Fruit fly (Drosophila melanogaster) whole organism, embryonic: Measurements from ENCODE around the gene Actn3.
A peak's percentile ranks its signal among the peaks of the same experiment; 100 is the strongest.

Source experiments
- B-H2 ChIP-seq: fragments of 200-800 bp; sonication (Bioruptor generic); optimal IDR thresholded peaks from 2 replicates; lab custom pipeline; 2018; ENCODE audit warnings: missing biosample characterization, mild to moderate bottlenecking, missing genetic modification characterization
- Bdp1 ChIP-seq: fragments of 200-800 bp; sonication (Bioruptor generic); optimal IDR thresholded peaks from 3 replicates; lab custom pipeline; 2016; ENCODE audit warnings: missing biosample characterization, missing genetic modification characterization
- C15 ChIP-seq: fragments of 200-800 bp; sonication (Bioruptor generic); IDR thresholded peaks from 3 replicates; pipeline ENCODE4 v1.3.6; 2022; ENCODE audit warnings: missing biosample characterization, missing genetic modification characterization
- CG11398 ChIP-seq: fragments of 200-800 bp; sonication (Bioruptor generic); optimal IDR thresholded peaks from 2 replicates; lab custom pipeline; 2016; ENCODE audit warnings: missing biosample characterization, missing genetic modification characterization
- CG12769 ChIP-seq: fragments of 200-800 bp; sonication (Bioruptor generic); optimal IDR thresholded peaks from 2 replicates; lab custom pipeline; 2019; ENCODE audit warnings: missing biosample characterization, mild to moderate bottlenecking, missing genetic modification characterization, moderate library complexity
- CG1603 ChIP-seq: fragments of 200-800 bp; sonication (Bioruptor generic); optimal IDR thresholded peaks from 2 replicates; lab custom pipeline; 2019; ENCODE audit warnings: missing biosample characterization, mild to moderate bottlenecking, missing genetic modification characterization, moderate library complexity
- CG18476 ChIP-seq: fragments of 200-800 bp; sonication (Bioruptor generic); optimal IDR thresholded peaks from 2 replicates; lab custom pipeline; 2016; ENCODE audit warnings: missing biosample characterization, mild to moderate bottlenecking, missing genetic modification characterization
- CG2116 ChIP-seq: fragments of 200-800 bp; sonication (Bioruptor generic); optimal IDR thresholded peaks from 3 replicates; lab custom pipeline; 2018; ENCODE audit warnings: missing biosample characterization, mild to moderate bottlenecking, missing genetic modification characterization
- CG2129 ChIP-seq: fragments of 200-800 bp; sonication (Bioruptor generic); IDR thresholded peaks from 2 replicates; pipeline ENCODE4 v1.3.6; 2022; ENCODE audit warnings: missing biosample characterization, missing genetic modification characterization; ENCODE audit not compliant: partially characterized antibody
- CG2199 ChIP-seq: fragments of 200-800 bp; sonication (Bioruptor generic); IDR thresholded peaks from 3 replicates; pipeline ENCODE4 v1.3.6; 2022; ENCODE audit warnings: missing biosample characterization, missing genetic modification characterization
- CG32767 ChIP-seq: fragments of 200-800 bp; sonication (Bioruptor generic); IDR thresholded peaks from 2 replicates; pipeline ENCODE4 v1.3.6; 2022; ENCODE audit warnings: missing biosample characterization, missing genetic modification characterization
- CG33213 ChIP-seq: fragments of 200-800 bp; sonication (Bioruptor generic); optimal IDR thresholded peaks from 3 replicates; lab custom pipeline; 2016; ENCODE audit warnings: missing biosample characterization, missing genetic modification characterization
- CG33557 ChIP-seq: fragments of 200-800 bp; sonication (Bioruptor generic); optimal IDR thresholded peaks from 2 replicates; lab custom pipeline; 2019; ENCODE audit warnings: missing biosample characterization, mild to moderate bottlenecking, missing genetic modification characterization, moderate library complexity
- CG34224 ChIP-seq: fragments of 200-800 bp; sonication (Bioruptor generic); IDR thresholded peaks from 3 replicates; pipeline ENCODE4 v1.3.6; 2022; ENCODE audit warnings: missing biosample characterization, missing genetic modification characterization; ENCODE audit not compliant: partially characterized antibody
- CG34376 ChIP-seq: fragments of 200-800 bp; sonication (Bioruptor generic); optimal IDR thresholded peaks from 2 replicates; lab custom pipeline; 2018; ENCODE audit warnings: missing biosample characterization, mild to moderate bottlenecking, missing genetic modification characterization
- CG4424 ChIP-seq: fragments of 200-800 bp; sonication (Bioruptor generic); optimal IDR thresholded peaks from 3 replicates; lab custom pipeline; 2016; ENCODE audit warnings: missing biosample characterization, missing genetic modification characterization
- CG6272 ChIP-seq: fragments of 200-800 bp; sonication (Bioruptor generic); IDR thresholded peaks from 2 replicates; pipeline ENCODE4 v1.3.6; 2022; ENCODE audit warnings: missing biosample characterization, missing genetic modification characterization
- CrebB ChIP-seq: fragments of 200-800 bp; sonication (Bioruptor generic); optimal IDR thresholded peaks from 3 replicates; lab custom pipeline; 2018; ENCODE audit warnings: missing biosample characterization, mild to moderate bottlenecking, missing genetic modification characterization
- D19B ChIP-seq: fragments of 200-800 bp; sonication (Bioruptor generic); optimal IDR thresholded peaks from 2 replicates; lab custom pipeline; 2017; ENCODE audit warnings: missing biosample characterization, mild to moderate bottlenecking, missing genetic modification characterization
- Drgx ChIP-seq: fragments of 200-800 bp; sonication (Bioruptor generic); IDR thresholded peaks from 2 replicates; pipeline ENCODE4 v1.3.6; 2022; ENCODE audit warnings: missing biosample characterization, missing genetic modification characterization
- HLH4C ChIP-seq: fragments of 200-800 bp; sonication (Bioruptor generic); IDR thresholded peaks from 3 replicates; pipeline ENCODE4 v1.3.6; 2022; ENCODE audit warnings: missing biosample characterization, missing genetic modification characterization; ENCODE audit not compliant: partially characterized antibody
- Hey ChIP-seq: fragments of 200-800 bp; sonication (Bioruptor generic); optimal IDR thresholded peaks from 3 replicates; lab custom pipeline; 2018; ENCODE audit warnings: missing biosample characterization, mild to moderate bottlenecking, missing genetic modification characterization
- Hmx ChIP-seq: fragments of 200-800 bp; sonication (Bioruptor generic); optimal IDR thresholded peaks from 2 replicates; lab custom pipeline; 2016; ENCODE audit warnings: missing biosample characterization, missing genetic modification characterization
- Meics ChIP-seq: fragments of 200-800 bp; sonication (Bioruptor generic); optimal IDR thresholded peaks from 2 replicates; lab custom pipeline; 2017; ENCODE audit warnings: missing biosample characterization, mild to moderate bottlenecking, missing genetic modification characterization
- Myb ChIP-seq: fragments of 200-800 bp; sonication (Bioruptor generic); optimal IDR thresholded peaks from 2 replicates; lab custom pipeline; 2016; ENCODE audit warnings: missing biosample characterization, missing genetic modification characterization
- Oaz ChIP-seq: fragments of 200-800 bp; sonication (Bioruptor generic); IDR thresholded peaks from 2 replicates; pipeline ENCODE4 v1.3.6; 2022; ENCODE audit warnings: missing biosample characterization, missing genetic modification characterization
- Oli ChIP-seq: fragments of 200-800 bp; sonication (Bioruptor generic); optimal IDR thresholded peaks from 2 replicates; lab custom pipeline; 2018; ENCODE audit warnings: missing biosample characterization, mild to moderate bottlenecking, missing genetic modification characterization, moderate library complexity
- Spps ChIP-seq: fragments of 200-800 bp; sonication (Bioruptor generic); optimal IDR thresholded peaks from 2 replicates; lab custom pipeline; 2018; ENCODE audit warnings: missing biosample characterization, mild to moderate bottlenecking, missing genetic modification characterization
- bab2 ChIP-seq: fragments of 200-800 bp; sonication (Bioruptor generic); optimal IDR thresholded peaks from 2 replicates; lab custom pipeline; 2016; ENCODE audit warnings: missing biosample characterization, missing genetic modification characterization
- bcd ChIP-seq: fragments of 200-800 bp; sonication (Bioruptor generic); optimal IDR thresholded peaks from 2 replicates; lab custom pipeline; 2017; ENCODE audit warnings: missing biosample characterization, mild to moderate bottlenecking, missing genetic modification characterization
- ci ChIP-seq: fragments of 200-800 bp; sonication (Bioruptor generic); IDR thresholded peaks from 3 replicates; pipeline ENCODE4 v1.3.6; 2022; ENCODE audit warnings: missing biosample characterization, missing genetic modification characterization
- da ChIP-seq: fragments of 200-800 bp; sonication (Bioruptor generic); optimal IDR thresholded peaks from 2 replicates; lab custom pipeline; 2016; ENCODE audit warnings: missing biosample characterization, missing genetic modification characterization
- fd3F ChIP-seq: fragments of 200-800 bp; sonication (Bioruptor generic); optimal IDR thresholded peaks from 2 replicates; lab custom pipeline; 2018; ENCODE audit warnings: missing biosample characterization, mild to moderate bottlenecking, missing genetic modification characterization, moderate library complexity
- gfzf ChIP-seq: fragments of 200-800 bp; sonication (Bioruptor generic); optimal IDR thresholded peaks from 2 replicates; lab custom pipeline; 2016; ENCODE audit warnings: missing biosample characterization, mild to moderate bottlenecking, missing genetic modification characterization, moderate library complexity
- grn ChIP-seq: fragments of 200-800 bp; sonication (Bioruptor generic); optimal IDR thresholded peaks from 3 replicates; lab custom pipeline; 2017; ENCODE audit warnings: missing biosample characterization, missing genetic modification characterization
- gsb ChIP-seq: fragments of 200-800 bp; sonication (Bioruptor generic); IDR thresholded peaks from 2 replicates; pipeline ENCODE4 v1.3.6; 2022; ENCODE audit warnings: missing biosample characterization, missing genetic modification characterization
- hkb ChIP-seq, 2 experiments: fragments of 200-800 bp in 1 of 2; fragments of >200 bp in 1 of 2; sonication (Bioruptor generic) in 1 of 2; IDR thresholded peaks in 1 of 2; optimal IDR thresholded peaks in 1 of 2; 2 replicates each; pipeline versions ENCODE4 v1.3.6 to Lab custom; 2017 to 2022; ENCODE audit warnings: missing biosample characterization in 1 of 2, missing genetic modification characterization in 1 of 2
- kah ChIP-seq: fragments of 200-800 bp; sonication (Bioruptor generic); optimal IDR thresholded peaks from 2 replicates; lab custom pipeline; 2018; ENCODE audit warnings: missing biosample characterization, mild to moderate bottlenecking, missing genetic modification characterization
- lbe ChIP-seq: fragments of 200-800 bp; sonication (Bioruptor generic); optimal IDR thresholded peaks from 2 replicates; lab custom pipeline; 2016; ENCODE audit warnings: missing biosample characterization, mild to moderate bottlenecking, missing genetic modification characterization
- nerfin-1 ChIP-seq: fragments of 200-800 bp; sonication (Bioruptor generic); optimal IDR thresholded peaks from 3 replicates; lab custom pipeline; 2019; ENCODE audit warnings: missing biosample characterization, mild to moderate bottlenecking, missing genetic modification characterization, moderate library complexity
- nom ChIP-seq: fragments of 200-800 bp; sonication (Bioruptor generic); optimal IDR thresholded peaks from 2 replicates; lab custom pipeline; 2017; ENCODE audit warnings: missing biosample characterization, missing genetic modification characterization, mild to moderate bottlenecking, moderate library complexity, missing genetic modification reagents
- phol ChIP-seq: fragments of 200-800 bp; sonication (Bioruptor generic); optimal IDR thresholded peaks from 3 replicates; lab custom pipeline; 2018; ENCODE audit warnings: missing biosample characterization, mild to moderate bottlenecking, missing genetic modification characterization, moderate library complexity
- repo ChIP-seq: fragments of 200-800 bp; sonication (Bioruptor generic); optimal IDR thresholded peaks from 2 replicates; lab custom pipeline; 2016; ENCODE audit warnings: missing biosample characterization, missing genetic modification characterization
- salm ChIP-seq: fragments of 200-800 bp; sonication (Bioruptor generic); optimal IDR thresholded peaks from 2 replicates; lab custom pipeline; 2018; ENCODE audit warnings: missing biosample characterization, mild to moderate bottlenecking, missing genetic modification characterization
- sc ChIP-seq, 3 experiments: fragments of >200 bp in 2 of 3; fragments of 200-800 bp in 1 of 3; sonication (Bioruptor generic) in 1 of 3; optimal IDR thresholded peaks; 2 replicates in 2 of 3; 3 replicates in 1 of 3; lab custom pipeline; 2017; ENCODE audit warnings: mild to moderate bottlenecking in 1 of 3, missing biosample characterization in 1 of 3, missing genetic modification characterization in 1 of 3, missing genetic modification reagents in 1 of 3
- sug ChIP-seq: fragments of 200-800 bp; optimal IDR thresholded peaks from 2 replicates; lab custom pipeline; 2019; ENCODE audit warnings: missing biosample characterization, mild to moderate bottlenecking, missing genetic modification characterization, moderate library complexity
- tin ChIP-seq: fragments of 200-800 bp; sonication (Bioruptor generic); optimal IDR thresholded peaks from 3 replicates; lab custom pipeline; 2016; ENCODE audit warnings: missing biosample characterization, missing genetic modification characterization
- tll ChIP-seq, 2 experiments: fragments of 200-800 bp in 1 of 2; fragments of >200 bp in 1 of 2; sonication (Bioruptor generic) in 1 of 2; optimal IDR thresholded peaks; 2 replicates each; lab custom pipeline; 2017 to 2019; ENCODE audit warnings: missing biosample characterization in 2 of 2, missing genetic modification characterization in 2 of 2, mild to moderate bottlenecking in 1 of 2, moderate library complexity in 1 of 2
- tna ChIP-seq: fragments of 200-800 bp; sonication (Bioruptor generic); IDR thresholded peaks from 2 replicates; pipeline ENCODE4 v1.3.6; 2022; ENCODE audit warnings: missing biosample characterization, missing genetic modification characterization; ENCODE audit not compliant: partially characterized antibody

Gene Actn3

dm6 chr3R:16948667-16949066 is 28.9 kb downstream of the Actn3 start:
- TF ChIP-seq CG32767 (GFP tag; lab: Robert Waterston, UW) (peak; percentile 65; the same call in 1 of the 2 replicates), sc (optimal IDR thresholded peaks at IDR 0.05; lab: Kevin White, UChicago) (no peak), sc (GFP tag; optimal IDR thresholded peaks at IDR 0.05; lab: Kevin White, UChicago) (no peak), CG34376 (GFP tag; lab: Kevin White, UChicago) (no peak), Myb (GFP tag; lab: Kevin White, UChicago) (no peak), Drgx (GFP tag; lab: Robert Waterston, UW) (peak; percentile 58), CG2199 (no peak), salm (tag; lab: Kevin White, UChicago) (no peak), nerfin-1 (no peak), bab2 (GFP tag; lab: Kevin White, UChicago) (no peak), phol (peak; percentile 99), CG34224 (GFP tag; lab: Robert Waterston, UW) (0 out of 3 replicates have a peak, but pooled peaks have one; percentile 13), nom (no peak), Hey (tag; lab: Kevin White, UChicago) (no peak), CG11398 (GFP tag; lab: Kevin White, UChicago) (no peak), ci (GFP tag; lab: Robert Waterston, UW) (peak; percentile 71; the same call in 2 of the 3 replicates), lbe (GFP tag; lab: Kevin White, UChicago) (no peak), CG2116 (peak; percentile 1), Hmx (no peak), CG1603 (tag; lab: Kevin White, UChicago) (no peak), kah (GFP tag; lab: Kevin White, UChicago) (no peak), C15 (no peak), bcd (GFP tag; lab: Kevin White, UChicago) (no peak), repo (GFP tag; lab: Kevin White, UChicago) (peak; percentile 20), Bdp1 (GFP tag; lab: Kevin White, UChicago) (no peak), da (GFP tag; lab: Kevin White, UChicago) (no peak), CG6272 (GFP tag; lab: Robert Waterston, UW) (0 out of 2 replicates have a peak, but pooled peaks have one; percentile 24), tll (GFP tag; optimal IDR thresholded peaks at IDR 0.05; lab: Kevin White, UChicago) (peak in 1 of 2 experiments; percentile 32), D19B (GFP tag; lab: Kevin White, UChicago) (no peak), tin (GFP tag; lab: Kevin White, UChicago) (no peak), CrebB (tag; lab: Kevin White, UChicago) (no peak), Oaz (no peak), CG2129 (GFP tag; lab: Robert Waterston, UW) (no peak), hkb (optimal IDR thresholded peaks at IDR 0.05; lab: Kevin White, UChicago) (no peak), hkb (GFP tag; IDR thresholded peaks at IDR 0.05; lab: Robert Waterston, UW) (peak; percentile 54; the same call in 1 of the 2 replicates), Oli (tag; lab: Kevin White, UChicago) (no peak), gsb (no peak), HLH4C (0 out of 3 replicates have a peak, but pooled peaks have one; percentile 34), CG4424 (GFP tag; lab: Kevin White, UChicago) (peak; percentile 25), Meics (no peak), tna (GFP tag; lab: Robert Waterston, UW) (peak; percentile 48), CG12769 (no peak), CG18476 (no peak), Spps (tag; lab: Kevin White, UChicago) (no peak), CG33557 (GFP tag; lab: Kevin White, UChicago) (no peak), gfzf (GFP tag; lab: Kevin White, UChicago) (no peak), CG33213 (GFP tag; lab: Kevin White, UChicago) (no peak), fd3F (GFP tag; lab: Kevin White, UChicago) (no peak), B-H2 (no peak), sug (tag; lab: Kevin White, UChicago) (no peak), grn (no peak)
